Worm (Caenorhabditis elegans) whole organism, L3 larva: ENCODE data around the gene tbc-1.

ENCODE experiments used
- ZK546.5 ChIP-seq: sonication (generic microtip); optimal IDR thresholded peaks from 2 replicates; lab custom pipeline; 2017; ENCODE audit warnings: missing biosample characterization, missing genetic modification characterization
- aly-2 ChIP-seq: fragments of 150-350 bp; optimal IDR thresholded peaks from 2 replicates; lab custom pipeline; 2014; ENCODE audit warnings: missing biosample characterization, missing genetic modification characterization
- ceh-28 ChIP-seq: fragments of 150-350 bp; optimal IDR thresholded peaks from 2 replicates; lab custom pipeline; 2014; ENCODE audit warnings: missing biosample characterization, missing genetic modification reagents, missing genetic modification characterization
- ceh-82 ChIP-seq: fragments of 150-350 bp; optimal IDR thresholded peaks from 2 replicates; lab custom pipeline; 2014; ENCODE audit warnings: missing biosample characterization, missing genetic modification characterization
- ceh-9 ChIP-seq: sonication (generic microtip); optimal IDR thresholded peaks from 2 replicates; lab custom pipeline; 2018; ENCODE audit warnings: missing biosample characterization, missing genetic modification characterization
- daf-12 ChIP-seq: fragments of 150-350 bp; optimal IDR thresholded peaks from 2 replicates; lab custom pipeline; 2014; ENCODE audit warnings: missing biosample characterization, missing genetic modification reagents, missing genetic modification characterization
- egl-27 ChIP-seq: sonication (generic microtip); optimal IDR thresholded peaks from 4 replicates; lab custom pipeline; 2017; ENCODE audit warnings: missing biosample characterization, missing genetic modification reagents, missing genetic modification characterization
- egl-5 ChIP-seq: fragments of 150-350 bp; optimal IDR thresholded peaks from 2 replicates; lab custom pipeline; 2017; ENCODE audit warnings: missing biosample characterization, missing genetic modification reagents, missing genetic modification characterization, inconsistent platforms
- elt-1 ChIP-seq: fragments of 150-350 bp; optimal IDR thresholded peaks from 2 replicates; lab custom pipeline; 2014; ENCODE audit warnings: missing biosample characterization, missing genetic modification characterization
- elt-2 ChIP-seq: sonication (generic microtip); optimal IDR thresholded peaks from 2 replicates; lab custom pipeline; 2016; ENCODE audit warnings: missing genetic modification reagents, mild to moderate bottlenecking, missing genetic modification characterization, missing compliant biosample characterization
- elt-3 ChIP-seq, 3 experiments: fragments of 150-350 bp in 1 of 3; sonication (generic microtip) in 2 of 3; optimal IDR thresholded peaks; 2 replicates in 2 of 3; 4 replicates in 1 of 3; lab custom pipeline; 2014 to 2017; ENCODE audit warnings: missing biosample characterization in 3 of 3, missing genetic modification characterization in 3 of 3
- eor-1 ChIP-seq, 2 experiments: fragments of 150-350 bp; optimal IDR thresholded peaks; 2 replicates each; lab custom pipeline; 2014 to 2018; ENCODE audit warnings: missing biosample characterization in 2 of 2, missing genetic modification characterization in 2 of 2
- fkh-2 ChIP-seq: fragments of 150-350 bp; optimal IDR thresholded peaks from 2 replicates; lab custom pipeline; 2014; ENCODE audit warnings: missing biosample characterization, missing genetic modification reagents, missing genetic modification characterization
- fos-1 ChIP-seq: fragments of 150-350 bp; optimal IDR thresholded peaks from 2 replicates; lab custom pipeline; 2014; ENCODE audit warnings: missing biosample characterization, missing genetic modification characterization
- hmg-11 ChIP-seq: sonication (generic microtip); optimal IDR thresholded peaks from 2 replicates; lab custom pipeline; 2016; ENCODE audit warnings: missing genetic modification characterization, missing compliant biosample characterization
- jun-1 ChIP-seq: fragments of 150-350 bp; optimal IDR thresholded peaks from 2 replicates; lab custom pipeline; 2014; ENCODE audit warnings: missing biosample characterization, missing genetic modification reagents, missing genetic modification characterization
- lin-15B ChIP-seq: fragments of 150-350 bp; optimal IDR thresholded peaks from 2 replicates; lab custom pipeline; 2014; ENCODE audit warnings: missing biosample characterization, missing genetic modification characterization
- lin-39 ChIP-seq: fragments of 150-350 bp; optimal IDR thresholded peaks from 2 replicates; lab custom pipeline; 2018; ENCODE audit warnings: missing biosample characterization, missing genetic modification reagents, missing genetic modification characterization
- mml-1 ChIP-seq: fragments of 150-350 bp; sonication (generic microtip); optimal IDR thresholded peaks from 3 replicates; lab custom pipeline; 2014; ENCODE audit warnings: missing biosample characterization, missing genetic modification characterization
- nfya-1 ChIP-seq: sonication (generic microtip); optimal IDR thresholded peaks from 2 replicates; lab custom pipeline; 2017; ENCODE audit warnings: missing genetic modification characterization, mild to moderate bottlenecking, missing compliant biosample characterization, antibody characterized with exemption, moderate library complexity; ENCODE audit not compliant: insufficient read depth
- nhr-11 ChIP-seq: fragments of 150-350 bp; optimal IDR thresholded peaks from 2 replicates; lab custom pipeline; 2014; ENCODE audit warnings: missing biosample characterization, missing genetic modification characterization
- nhr-12 ChIP-seq: fragments of 150-350 bp; optimal IDR thresholded peaks from 2 replicates; lab custom pipeline; 2014; ENCODE audit warnings: missing biosample characterization, missing genetic modification characterization
- nhr-23 ChIP-seq: fragments of 150-350 bp; optimal IDR thresholded peaks from 2 replicates; lab custom pipeline; 2014; ENCODE audit warnings: missing biosample characterization, missing genetic modification reagents, missing genetic modification characterization
- nhr-25 ChIP-seq: sonication (generic microtip); optimal IDR thresholded peaks from 2 replicates; lab custom pipeline; 2017; ENCODE audit warnings: missing biosample characterization, missing genetic modification characterization
- nhr-43 ChIP-seq: sonication (generic microtip); optimal IDR thresholded peaks from 2 replicates; lab custom pipeline; 2016; ENCODE audit warnings: mild to moderate bottlenecking, missing genetic modification characterization, missing compliant biosample characterization; ENCODE audit not compliant: poor library complexity, severe bottlenecking
- nhr-67 ChIP-seq: fragments of 150-350 bp; optimal IDR thresholded peaks from 2 replicates; lab custom pipeline; 2014; ENCODE audit warnings: missing biosample characterization, missing genetic modification characterization
- nhr-76 ChIP-seq: fragments of 150-350 bp; sonication (generic microtip); optimal IDR thresholded peaks from 5 replicates; lab custom pipeline; 2014; ENCODE audit warnings: missing biosample characterization, missing genetic modification characterization
- nhr-77 ChIP-seq: fragments of 150-350 bp; optimal IDR thresholded peaks from 2 replicates; lab custom pipeline; 2014; ENCODE audit warnings: missing biosample characterization, missing genetic modification characterization
- pha-4 ChIP-seq: fragments of 150-350 bp; optimal IDR thresholded peaks from 2 replicates; lab custom pipeline; 2014; ENCODE audit warnings: missing biosample characterization, missing genetic modification reagents, missing genetic modification characterization
- pqm-1 ChIP-seq: fragments of 150-350 bp; optimal IDR thresholded peaks from 2 replicates; lab custom pipeline; 2017; ENCODE audit warnings: missing biosample characterization, missing genetic modification characterization, inconsistent platforms
- sea-2 ChIP-seq: fragments of 150-350 bp; sonication (generic microtip); optimal IDR thresholded peaks from 4 replicates; lab custom pipeline; 2014; ENCODE audit warnings: missing biosample characterization, missing genetic modification reagents, missing genetic modification characterization
- skn-1 ChIP-seq: fragments of 150-350 bp; optimal IDR thresholded peaks from 2 replicates; lab custom pipeline; 2014; ENCODE audit warnings: missing biosample characterization, missing genetic modification characterization
- snpc-4 ChIP-seq: fragments of 150-350 bp; optimal IDR thresholded peaks from 2 replicates; lab custom pipeline; 2014; ENCODE audit warnings: missing biosample characterization, missing genetic modification characterization
- tbx-2 ChIP-seq: sonication (generic microtip); optimal IDR thresholded peaks from 2 replicates; lab custom pipeline; 2016; ENCODE audit warnings: mild to moderate bottlenecking, missing genetic modification characterization, missing compliant biosample characterization
- unc-39 ChIP-seq: sonication (generic microtip); optimal IDR thresholded peaks from 4 replicates; lab custom pipeline; 2017; ENCODE audit warnings: missing biosample characterization, missing genetic modification characterization
- unc-62 ChIP-seq: fragments of 150-350 bp; sonication (generic microtip); optimal IDR thresholded peaks from 4 replicates; lab custom pipeline; 2014; ENCODE audit warnings: missing biosample characterization, missing genetic modification reagents, missing genetic modification characterization
- zag-1 ChIP-seq: fragments of 150-350 bp; optimal IDR thresholded peaks from 2 replicates; lab custom pipeline; 2014; ENCODE audit warnings: missing biosample characterization, missing genetic modification characterization
- ztf-4 ChIP-seq: fragments of 150-350 bp; optimal IDR thresholded peaks from 2 replicates; lab custom pipeline; 2014; ENCODE audit warnings: missing biosample characterization, missing genetic modification characterization

tbc-1 gene

DNA sequence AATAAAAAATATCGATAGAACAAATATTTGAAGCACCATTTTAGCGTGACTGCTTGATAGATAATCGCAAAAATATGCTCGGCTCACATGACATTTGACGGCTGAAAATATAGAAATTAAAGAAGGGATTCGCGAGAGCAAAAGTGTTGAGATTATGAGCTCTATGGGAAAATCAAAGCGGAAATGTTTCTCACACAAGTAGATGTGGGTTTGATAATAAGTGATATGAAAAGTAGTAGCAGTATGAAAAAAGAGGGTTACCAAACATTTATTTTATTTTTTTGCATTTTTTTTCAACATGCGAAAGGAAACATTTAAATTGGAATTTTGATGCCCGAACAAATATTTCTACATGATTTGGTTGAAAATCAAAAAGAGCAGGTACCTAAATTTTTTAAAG lies 20.7 kb downstream of the tbc-1 start, which contains the start of gene iglr-1:
Gene iglr-1 (minus strand): TSS at position 101 of the 400 bp plus-strand sequence.
- TF ChIP-seq elt-3 (tag; optimal IDR thresholded peaks at IDR 0.05; lab: Kevin White, UChicago), result no peak
- TF ChIP-seq egl-5 (tag; lab: Kevin White, UChicago), result no peak
- no peak for TF ChIP-seq nhr-11 (tag; lab: Kevin White, UChicago)
- no peak for TF ChIP-seq nhr-77 (tag; lab: Kevin White, UChicago)
- no peak for TF ChIP-seq zag-1 (tag; lab: Kevin White, UChicago)
- no peak for TF ChIP-seq nhr-43
- TF ChIP-seq mml-1 (tag; lab: Kevin White, UChicago), result no peak
- no peak for TF ChIP-seq fos-1 (tag; lab: Kevin White, UChicago)

DNA sequence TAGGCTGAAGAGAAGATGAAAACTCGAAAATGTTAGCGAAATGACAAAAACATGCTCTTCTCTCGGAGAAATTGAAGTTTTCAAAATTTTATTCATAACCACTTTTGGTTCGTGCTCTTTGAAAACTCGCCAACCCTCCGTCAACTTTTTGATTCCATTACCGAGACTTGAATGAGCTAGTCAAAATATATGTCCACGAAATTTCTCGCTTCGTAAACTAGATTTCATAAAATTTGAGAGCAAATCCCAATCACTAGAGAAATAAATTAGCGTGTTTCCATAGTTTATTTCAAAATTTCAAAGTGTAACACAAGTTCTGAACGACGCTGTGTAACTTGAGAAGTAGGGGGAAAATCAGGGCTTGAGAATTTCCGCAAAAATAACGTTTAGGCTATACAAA lies 23.2 kb downstream of the tbc-1 start:
- no peak for TF ChIP-seq skn-1 (tag; lab: Kevin White, UChicago)
- no peak for TF ChIP-seq daf-12 (tag; lab: Kevin White, UChicago)
- TF ChIP-seq lin-15B (tag; lab: Kevin White, UChicago), result no peak
- no peak for TF ChIP-seq sea-2 (GFP tag; lab: Kevin White, UChicago)
- no peak for TF ChIP-seq nhr-76
- TF ChIP-seq nhr-12, result no peak
- no peak for TF ChIP-seq ceh-28
- no peak for TF ChIP-seq hmg-11 (tag; lab: Kevin White, UChicago)
- no peak for TF ChIP-seq fos-1 (tag; lab: Kevin White, UChicago)
- TF ChIP-seq nhr-67 (tag; lab: Kevin White, UChicago), result no peak

- no peak for TF ChIP-seq elt-1 (tag; lab: Kevin White, UChicago)
- TF ChIP-seq nhr-25, result no peak
- TF ChIP-seq elt-2 (tag; lab: Kevin White, UChicago), result no peak
- TF ChIP-seq fos-1 (tag; lab: Kevin White, UChicago), result no peak
- TF ChIP-seq nfya-1 (tag; lab: Kevin White, UChicago), result no peak
- no peak for TF ChIP-seq pqm-1 (tag; lab: Kevin White, UChicago)
- no peak for TF ChIP-seq nhr-11 (tag; lab: Kevin White, UChicago)
- TF ChIP-seq mml-1 (tag; lab: Kevin White, UChicago), result no peak
These were observed 28.6 kb downstream of the tbc-1 start, which contains the start of gene cutl-3 for ce11 chrX:14999101-14999500. Gene cutl-3 (minus strand): TSS chrX:14999201.

- TF ChIP-seq elt-2 (tag; lab: Kevin White, UChicago) (peak; percentile 50), aly-2 (tag; lab: Kevin White, UChicago) (no peak), nhr-67 (tag; lab: Kevin White, UChicago) (no peak), nhr-25 (no peak)
These were observed 33.5 kb downstream of the tbc-1 start, which contains the start of gene slc-25A18.1 for ce11 chrX:15003891-15004550. Gene slc-25A18.1 (minus strand): TSS chrX:15003941.

- TF ChIP-seq egl-5 (tag; lab: Kevin White, UChicago), result peak; percentile 50
- TF ChIP-seq hmg-11 (tag; lab: Kevin White, UChicago), result peak; percentile 16
- TF ChIP-seq elt-2 (tag; lab: Kevin White, UChicago), result peak; percentile 16
- TF ChIP-seq zag-1 (tag; lab: Kevin White, UChicago), result no peak
- TF ChIP-seq nhr-23 (tag; lab: Kevin White, UChicago), result no peak
- TF ChIP-seq snpc-4 (tag; lab: Kevin White, UChicago), result peak; percentile 37
- TF ChIP-seq, all 47 proteins: peak for 4
These were observed 36.4 kb downstream of the tbc-1 start, which contains the start of gene ergi-2 for ce11 chrX:15006847-15007358. Gene ergi-2 (minus strand): TSS chrX:15007308.

DNA sequence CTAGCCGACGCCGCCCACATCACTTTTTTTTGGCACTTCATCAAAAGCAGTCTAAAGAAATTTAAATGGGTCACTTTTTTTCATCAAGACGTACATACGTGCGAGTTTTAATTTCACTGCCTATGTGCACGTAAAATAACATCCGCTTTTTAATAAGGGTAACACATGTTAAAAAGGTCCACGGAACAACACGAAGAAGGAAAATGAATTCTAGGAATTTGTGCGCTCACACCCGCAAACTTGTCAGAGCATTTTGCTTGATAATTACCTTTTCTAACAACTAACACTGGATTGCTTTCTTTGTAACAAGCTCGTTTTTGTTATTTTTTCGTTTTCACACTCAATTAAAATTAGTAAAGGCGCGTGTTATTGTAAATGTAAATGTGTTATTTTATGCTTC lies 38.1 kb downstream of the tbc-1 start:
- no peak for TF ChIP-seq ceh-82 (tag; lab: Kevin White, UChicago)
- TF ChIP-seq pha-4 (tag; lab: Kevin White, UChicago), result no peak
- no peak for TF ChIP-seq egl-27 (tag; lab: Kevin White, UChicago)
- TF ChIP-seq zag-1 (tag; lab: Kevin White, UChicago), result no peak
- no peak for TF ChIP-seq unc-62 (GFP tag; lab: Kevin White, UChicago)
- no peak for TF ChIP-seq fos-1 (tag; lab: Kevin White, UChicago)
- no peak for TF ChIP-seq lin-15B (tag; lab: Kevin White, UChicago)
- no peak for TF ChIP-seq jun-1
- TF ChIP-seq ceh-9 (tag; lab: Kevin White, UChicago), result no peak
- TF ChIP-seq ZK546.5 (tag; lab: Kevin White, UChicago), result no peak
- TF ChIP-seq nhr-23 (tag; lab: Kevin White, UChicago), result no peak
- no peak for TF ChIP-seq lin-39 (tag; lab: Kevin White, UChicago)
- TF ChIP-seq elt-3 (tag; optimal IDR thresholded peaks at IDR 0.05; lab: Kevin White, UChicago), result no peak
- no peak for TF ChIP-seq fkh-2
- TF ChIP-seq tbx-2 (tag; lab: Kevin White, UChicago), result no peak
- no peak for TF ChIP-seq ztf-4 (tag; lab: Kevin White, UChicago)
- TF ChIP-seq nhr-67 (tag; lab: Kevin White, UChicago), result no peak
- TF ChIP-seq unc-39 (tag; lab: Kevin White, UChicago), result no peak
- TF ChIP-seq eor-1 (tag; optimal IDR thresholded peaks at IDR 0.05; lab: Kevin White, UChicago), result no peak
- no peak for TF ChIP-seq ceh-28
